Worm (Caenorhabditis elegans) whole organism, late embryonic: ENCODE data around the gene pag-3.

Source experiments
- ama-1 ChIP-seq: fragments of 150-350 bp; optimal IDR thresholded peaks from 2 replicates; lab custom pipeline; 2014
- ceh-2 ChIP-seq: sonication (generic microtip); optimal IDR thresholded peaks from 2 replicates; lab custom pipeline; 2016; ENCODE audit warnings: missing genotype, missing genetic modification characterization, missing compliant biosample characterization
- dve-1 ChIP-seq: sonication (generic microtip); optimal IDR thresholded peaks from 2 replicates; lab custom pipeline; 2017; ENCODE audit warnings: antibody characterized with exemption, mild to moderate bottlenecking, missing genetic modification characterization, missing compliant biosample characterization
- elt-2 ChIP-seq: sonication (generic microtip); optimal IDR thresholded peaks from 2 replicates; lab custom pipeline; 2016; ENCODE audit warnings: missing genetic modification reagents, missing genetic modification characterization, missing compliant biosample characterization
- eyg-1 ChIP-seq: sonication (generic microtip); optimal IDR thresholded peaks from 2 replicates; lab custom pipeline; 2016; ENCODE audit warnings: missing genotype, missing genetic modification characterization, missing compliant biosample characterization
- fkh-10 ChIP-seq: fragments of 150-350 bp; optimal IDR thresholded peaks from 2 replicates; lab custom pipeline; 2014; ENCODE audit warnings: missing biosample characterization, missing genetic modification reagents, missing genetic modification characterization
- mec-3 ChIP-seq: sonication (generic microtip); optimal IDR thresholded peaks from 2 replicates; lab custom pipeline; 2016; ENCODE audit warnings: borderline replicate concordance, missing genetic modification characterization, missing compliant biosample characterization
- nhr-11 ChIP-seq: fragments of 150-350 bp; optimal IDR thresholded peaks from 2 replicates; lab custom pipeline; 2014; ENCODE audit warnings: missing biosample characterization, missing genetic modification characterization
- npax-4 ChIP-seq: sonication (generic microtip); optimal IDR thresholded peaks from 2 replicates; lab custom pipeline; 2016; ENCODE audit warnings: missing genetic modification characterization, missing compliant biosample characterization
- pag-3 ChIP-seq: sonication (generic microtip); optimal IDR thresholded peaks from 2 replicates; lab custom pipeline; 2016; ENCODE audit warnings: missing compliant biosample characterization, missing genetic modification characterization, borderline replicate concordance
- pqm-1 ChIP-seq: sonication (generic microtip); optimal IDR thresholded peaks from 2 replicates; lab custom pipeline; 2016; ENCODE audit warnings: missing genetic modification characterization, missing compliant biosample characterization
- zip-5 ChIP-seq: sonication (generic microtip); optimal IDR thresholded peaks from 2 replicates; lab custom pipeline; 2016; ENCODE audit warnings: missing genetic modification characterization, missing compliant biosample characterization

- TF ChIP-seq elt-2 (tag; lab: Kevin White, UChicago) (no peak), nhr-11 (tag; lab: Kevin White, UChicago) (no peak), fkh-10 (GFP tag; lab: Kevin White, UChicago) (no peak), mec-3 (tag; lab: Kevin White, UChicago) (no peak), zip-5 (no peak), pag-3 (tag; lab: Kevin White, UChicago) (no peak), ceh-2 (tag; lab: Kevin White, UChicago) (no peak), ama-1 (lab: Kevin White, UChicago) (no peak), dve-1 (tag; lab: Kevin White, UChicago) (no peak), eyg-1 (tag; lab: Kevin White, UChicago) (no peak), pqm-1 (tag; lab: Kevin White, UChicago) (no peak), npax-4 (tag; lab: Kevin White, UChicago) (no peak)
Observed at ce11 chrX:14979388-14979787, 24.9 kb upstream of the pag-3 start, which contains the start of gene emre-1.
